Fruit fly (Drosophila melanogaster) whole organism, wandering third instar larva: Measurements from ENCODE around the gene nol.

Experiments used
- CG32264 ChIP-seq: fragments of 200-800 bp; sonication (Bioruptor generic); optimal IDR thresholded peaks from 2 replicates; lab custom pipeline; 2016; ENCODE audit warnings: missing biosample characterization, missing genetic modification characterization
- CG9705 ChIP-seq: fragments of 200-800 bp; sonication (Bioruptor generic); optimal IDR thresholded peaks from 2 replicates; lab custom pipeline; 2018; ENCODE audit warnings: missing biosample characterization, mild to moderate bottlenecking, missing genetic modification characterization
- CrebA ChIP-seq: fragments of 200-800 bp; sonication (Bioruptor generic); optimal IDR thresholded peaks from 2 replicates; lab custom pipeline; 2016; ENCODE audit warnings: missing biosample characterization, mild to moderate bottlenecking, missing genetic modification characterization, borderline replicate concordance
- Dfd ChIP-seq: fragments of >200 bp; optimal IDR thresholded peaks from 2 replicates; lab custom pipeline; 2017; ENCODE audit warnings: missing biosample characterization, missing genetic modification characterization
- Dif ChIP-seq: fragments of 200-275, 200-300 bp; sonication (Bioruptor generic); optimal IDR thresholded peaks from 2 replicates; lab custom pipeline; 2018; ENCODE audit warnings: missing biosample characterization, missing genetic modification characterization; ENCODE audit not compliant: partially characterized antibody
- GATAd ChIP-seq: sonication (Bioruptor generic); optimal IDR thresholded peaks from 2 replicates; lab custom pipeline; 2016; ENCODE audit warnings: missing biosample characterization, missing genetic modification characterization
- HLH106 ChIP-seq: fragments of 200-800 bp; optimal IDR thresholded peaks from 3 replicates; lab custom pipeline; 2019; ENCODE audit warnings: missing biosample characterization, mild to moderate bottlenecking, missing genetic modification characterization, moderate library complexity
- Hnf4 ChIP-seq: fragments of 200-800 bp; sonication (Bioruptor generic); optimal IDR thresholded peaks from 2 replicates; lab custom pipeline; 2016; ENCODE audit warnings: missing biosample characterization, mild to moderate bottlenecking, missing genetic modification characterization
- Hr78 ChIP-seq: fragments of >200 bp; optimal IDR thresholded peaks from 2 replicates; lab custom pipeline; 2017; ENCODE audit warnings: missing biosample characterization, missing genetic modification characterization
- Hr83 ChIP-seq: fragments of 200-300 bp; sonication (Bioruptor generic); optimal IDR thresholded peaks from 2 replicates; lab custom pipeline; 2016; ENCODE audit warnings: missing biosample characterization, mild to moderate bottlenecking, missing genetic modification characterization, moderate library complexity; ENCODE audit not compliant: poor library complexity, severe bottlenecking
- Jra ChIP-seq: sonication (Bioruptor generic); optimal IDR thresholded peaks from 2 replicates; lab custom pipeline; 2016; ENCODE audit warnings: missing biosample characterization, missing genetic modification characterization
- Mio ChIP-seq: sonication (Bioruptor generic); optimal IDR thresholded peaks from 2 replicates; lab custom pipeline; 2016; ENCODE audit warnings: missing biosample characterization, missing genetic modification characterization
- Myc ChIP-seq: fragments of >200 bp; optimal IDR thresholded peaks from 2 replicates; lab custom pipeline; 2017
- N ChIP-seq: fragments of >200 bp; optimal IDR thresholded peaks from 2 replicates; lab custom pipeline; 2018; ENCODE audit warnings: missing biosample characterization, missing external identifiers, missing genetic modification characterization
- OdsH ChIP-seq: fragments of 200-800 bp; sonication (Bioruptor generic); optimal IDR thresholded peaks from 2 replicates; lab custom pipeline; 2016; ENCODE audit warnings: missing biosample characterization, mild to moderate bottlenecking, missing genetic modification characterization
- Sp1 ChIP-seq: fragments of 200-800 bp; sonication (Bioruptor generic); optimal IDR thresholded peaks from 3 replicates; lab custom pipeline; 2019; ENCODE audit warnings: missing biosample characterization, mild to moderate bottlenecking, missing genetic modification characterization, moderate library complexity
- Vsx2 ChIP-seq: fragments of 200-300, 225-300 bp; sonication (Bioruptor generic); optimal IDR thresholded peaks from 2 replicates; lab custom pipeline; 2018; ENCODE audit warnings: missing biosample characterization, missing genetic modification characterization; ENCODE audit not compliant: partially characterized antibody
- br ChIP-seq: fragments of 200-800 bp; sonication (Bioruptor generic); optimal IDR thresholded peaks from 2 replicates; lab custom pipeline; 2016; ENCODE audit warnings: missing biosample characterization, missing genetic modification characterization
- dl ChIP-seq, 2 experiments: fragments of 175-275, 200-275 bp in 1 of 2; fragments of 200-275 bp in 1 of 2; sonication (Bioruptor generic); optimal IDR thresholded peaks; lab custom pipeline; 2018; ENCODE audit warnings: mild to moderate bottlenecking in 2 of 2, missing biosample characterization in 2 of 2, missing genetic modification characterization in 2 of 2, moderate library complexity in 2 of 2; ENCODE audit not compliant: partially characterized antibody in 2 of 2, insufficient read depth in 1 of 2
- dmrt93B ChIP-seq: fragments of 200-800 bp; sonication (Bioruptor generic); optimal IDR thresholded peaks from 2 replicates; lab custom pipeline; 2018; ENCODE audit warnings: missing biosample characterization, mild to moderate bottlenecking, missing genetic modification characterization
- ey ChIP-seq: fragments of 200-800 bp; sonication (Bioruptor generic); optimal IDR thresholded peaks from 2 replicates; lab custom pipeline; 2016; ENCODE audit warnings: missing biosample characterization, missing genetic modification characterization
- foxo ChIP-seq, 2 experiments: fragments of 200-800 bp; sonication (Bioruptor generic); optimal IDR thresholded peaks; 2 replicates in 1 of 2; 3 replicates in 1 of 2; lab custom pipeline; 2016 to 2017; ENCODE audit warnings: missing biosample characterization in 2 of 2, missing genetic modification characterization in 2 of 2
- fru ChIP-seq: fragments of 200-800 bp; sonication (Bioruptor generic); optimal IDR thresholded peaks from 3 replicates; lab custom pipeline; 2016; ENCODE audit warnings: missing biosample characterization, mild to moderate bottlenecking, missing genetic modification characterization
- h ChIP-seq: fragments of 200-800 bp; sonication (Bioruptor generic); optimal IDR thresholded peaks from 3 replicates; lab custom pipeline; 2016; ENCODE audit warnings: missing biosample characterization, mild to moderate bottlenecking, missing genetic modification characterization
- jim ChIP-seq: fragments of 175-275, 200-325 bp; sonication (Bioruptor generic); optimal IDR thresholded peaks from 2 replicates; lab custom pipeline; 2016; ENCODE audit warnings: missing biosample characterization, mild to moderate bottlenecking, missing genetic modification characterization
- lola ChIP-seq: fragments of >200 bp; optimal IDR thresholded peaks from 2 replicates; lab custom pipeline; 2017; ENCODE audit warnings: missing biosample characterization, missing genetic modification characterization
- psq ChIP-seq: fragments of 200-800 bp; sonication (Bioruptor generic); optimal IDR thresholded peaks from 3 replicates; lab custom pipeline; 2017; ENCODE audit warnings: missing biosample characterization, mild to moderate bottlenecking, missing genetic modification characterization, moderate library complexity
- rgr ChIP-seq: fragments of 200-800 bp; sonication (Bioruptor generic); optimal IDR thresholded peaks from 3 replicates; lab custom pipeline; 2016; ENCODE audit warnings: missing biosample characterization, mild to moderate bottlenecking, missing genetic modification characterization
- sage ChIP-seq: fragments of 200-800 bp; sonication (Bioruptor generic); optimal IDR thresholded peaks from 2 replicates; lab custom pipeline; 2016; ENCODE audit warnings: missing biosample characterization, mild to moderate bottlenecking, missing genetic modification characterization
- sv ChIP-seq: fragments of 200-800 bp; sonication (Bioruptor generic); optimal IDR thresholded peaks from 3 replicates; lab custom pipeline; 2016; ENCODE audit warnings: missing biosample characterization, missing genetic modification characterization
- tai ChIP-seq: sonication (Bioruptor generic); optimal IDR thresholded peaks from 2 replicates; lab custom pipeline; 2016; ENCODE audit warnings: missing biosample characterization, missing genetic modification characterization
- usp ChIP-seq: fragments of >200 bp; optimal IDR thresholded peaks from 2 replicates; lab custom pipeline; 2017; ENCODE audit warnings: missing biosample characterization, missing genetic modification characterization
- woc ChIP-seq: sonication (Bioruptor generic); optimal IDR thresholded peaks from 2 replicates; lab custom pipeline; 2016; ENCODE audit warnings: missing biosample characterization, mild to moderate bottlenecking, missing genetic modification characterization

nol gene

dm6 chr3L:11117733-11118132 lies 12.9 kb upstream of the nol start:
- TF ChIP-seq Hr83 (no peak), lola (GFP tag; lab: Kevin White, UChicago) (no peak), CrebA (GFP tag; lab: Kevin White, UChicago) (no peak), GATAd (GFP tag; lab: Kevin White, UChicago) (no peak), Jra (no peak), Mio (no peak), usp (GFP tag; lab: Kevin White, UChicago) (no peak), OdsH (no peak), Dfd (GFP tag; lab: Kevin White, UChicago) (no peak), Hnf4 (GFP tag; lab: Kevin White, UChicago) (no peak), jim (GFP tag; lab: Kevin White, UChicago) (no peak), Myc (lab: Kevin White, UChicago) (no peak), rgr (GFP tag; lab: Kevin White, UChicago) (no peak), sage (GFP tag; lab: Kevin White, UChicago) (no peak), br (no peak), Hr78 (no peak), dl (GFP tag; optimal IDR thresholded peaks at IDR 0.05; lab: Kevin White, UChicago; ENCODE audit: insufficient read depth in 1 of 2, partially characterized antibody in 2 of 2) (no peak), tai (no peak), dmrt93B (GFP tag; lab: Kevin White, UChicago) (no peak), fru (GFP tag; lab: Kevin White, UChicago) (no peak)

DNA sequence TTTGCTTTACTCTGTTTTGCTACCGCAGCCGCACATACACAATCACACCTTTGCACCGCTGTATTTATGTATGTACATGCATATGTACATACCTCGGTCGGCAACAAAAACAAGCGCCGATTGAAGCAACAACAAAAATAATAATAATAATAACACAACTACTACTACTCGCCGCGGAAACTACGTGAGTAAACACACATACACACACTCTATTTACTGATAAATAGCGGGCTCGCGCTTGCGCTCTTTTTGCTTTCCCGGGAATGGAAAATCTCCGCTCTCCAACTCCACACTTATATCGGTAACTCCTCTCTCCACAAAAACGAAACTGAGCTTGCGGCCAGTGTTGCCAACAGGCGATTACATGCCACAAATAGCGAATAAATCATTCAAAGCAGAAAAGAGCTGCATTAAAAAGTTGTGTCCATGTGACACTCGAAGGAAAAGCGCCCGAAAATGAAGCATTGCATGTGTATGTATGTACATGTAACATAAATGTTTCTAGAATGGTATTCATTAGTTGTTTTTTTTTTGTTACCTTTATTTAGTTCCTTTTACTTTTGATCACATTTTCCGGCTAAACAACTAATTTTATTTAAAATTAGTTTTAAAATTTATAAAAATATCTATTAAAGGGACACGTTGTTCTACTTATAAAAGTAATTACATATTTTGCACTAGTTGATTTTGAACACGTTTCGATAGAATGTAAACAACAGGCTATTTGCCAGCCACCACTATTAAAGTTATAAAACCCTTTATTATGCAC lies 11.8 kb upstream of the nol start:
- TF ChIP-seq usp (GFP tag; lab: Kevin White, UChicago) (no peak), Jra (peak; percentile 6), br (no peak), Dif (GFP tag; lab: Kevin White, UChicago) (peak; percentile 69), sv (peak; percentile 34), sage (GFP tag; lab: Kevin White, UChicago) (peak; percentile 33), woc (no peak), CG9705 (GFP tag; lab: Kevin White, UChicago) (peak; percentile 23), foxo (GFP tag; optimal IDR thresholded peaks at IDR 0.05; lab: Kevin White, UChicago) (peak in 1 of 2 experiments; percentile 25), psq (GFP tag; lab: Kevin White, UChicago) (peak; percentile 46), h (peak; percentile 43), Hr83 (peak; percentile 1), rgr (GFP tag; lab: Kevin White, UChicago) (peak; percentile 27), Sp1 (peak; percentile 16), OdsH (peak; percentile 28), tai (no peak), dl (GFP tag; optimal IDR thresholded peaks at IDR 0.05; lab: Kevin White, UChicago; ENCODE audit: insufficient read depth in 1 of 2, partially characterized antibody in 2 of 2) (peak in 1 of 2 experiments; percentile 51), Hnf4 (GFP tag; lab: Kevin White, UChicago) (peak; percentile 11), CrebA (GFP tag; lab: Kevin White, UChicago) (no peak)

- TF ChIP-seq ey (peak; percentile 18), dmrt93B (GFP tag; lab: Kevin White, UChicago) (peak; percentile 6), GATAd (GFP tag; lab: Kevin White, UChicago) (no peak), h (no peak), HLH106 (peak; percentile 30), jim (GFP tag; lab: Kevin White, UChicago) (peak; percentile 42), psq (GFP tag; lab: Kevin White, UChicago) (peak; percentile 41)
Observed at dm6 chr3L:11119396-11119900, 11.2 kb upstream of the nol start.

DNA sequence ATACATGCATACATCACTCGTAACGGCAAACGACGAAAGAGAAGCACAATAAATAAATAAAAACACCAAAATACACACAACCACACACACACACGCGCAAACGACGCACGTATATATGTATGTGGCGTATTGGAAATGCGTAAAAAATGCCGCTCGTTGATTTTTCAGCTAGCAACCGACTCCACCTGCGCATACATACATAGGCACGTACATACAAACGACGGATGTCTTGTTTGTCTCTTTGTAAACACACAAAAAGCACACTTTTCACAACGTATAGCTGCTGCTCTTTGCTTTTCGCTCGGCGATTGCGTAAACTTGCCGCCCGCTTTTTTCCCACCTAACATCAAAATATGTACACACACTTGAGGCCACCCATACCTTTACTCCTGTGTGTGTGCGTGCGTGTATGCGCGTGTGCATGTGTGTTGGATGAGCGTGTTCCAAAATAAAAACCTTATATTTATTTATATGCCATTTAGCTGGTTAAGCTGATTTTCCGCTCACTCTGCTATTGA lies 10.7 kb upstream of the nol start:
- TF ChIP-seq jim (GFP tag; lab: Kevin White, UChicago) (peak; percentile 12), CG9705 (GFP tag; lab: Kevin White, UChicago) (no peak), br (no peak), woc (no peak), psq (GFP tag; lab: Kevin White, UChicago) (peak; percentile 18), h (peak; percentile 34), OdsH (no peak), sv (peak; percentile 3), N (GFP tag; lab: Kevin White, UChicago) (peak; percentile 82), Hnf4 (GFP tag; lab: Kevin White, UChicago) (no peak), Jra (no peak), foxo (GFP tag; optimal IDR thresholded peaks at IDR 0.05; lab: Kevin White, UChicago) (no peak), CG32264 (GFP tag; lab: Kevin White, UChicago) (no peak), Mio (no peak), ey (no peak), lola (GFP tag; lab: Kevin White, UChicago) (no peak), Vsx2 (no peak), Dfd (GFP tag; lab: Kevin White, UChicago) (no peak), sage (GFP tag; lab: Kevin White, UChicago) (no peak)
